Worm (Caenorhabditis elegans): ENCODE results near the gene bigr-1.

bigr-1 gene

DNA sequence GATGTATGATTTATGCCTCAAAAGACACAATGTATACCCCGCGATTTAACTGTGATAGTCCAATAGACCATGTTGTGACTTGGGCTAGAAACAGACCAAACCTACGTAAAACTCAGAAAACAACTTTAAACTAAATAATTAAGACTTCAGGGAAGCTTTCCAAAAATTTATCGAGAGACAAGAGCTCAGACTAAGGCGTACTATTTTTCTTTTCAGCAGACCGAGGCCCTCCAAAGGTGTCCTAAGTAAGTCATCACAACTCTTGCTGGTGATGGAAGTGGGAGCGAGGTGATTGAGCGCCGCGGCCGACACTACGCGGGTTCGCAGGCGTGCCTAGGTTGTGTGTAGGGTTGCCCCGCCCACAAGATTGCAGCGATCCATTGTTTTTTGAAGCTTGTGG, 14.4 kb upstream of the bigr-1 start (continued):
- TF ChIP-seq rcor-1 (GFP tag; IDR thresholded peaks at IDR 0.05) (peak; percentile 86), nfya-2 (GFP tag; IDR thresholded peaks at IDR 0.05) (no peak), B0019.2 (GFP tag; conservative IDR thresholded peaks at IDR 0.05) (peak; percentile 82), F57A8.1 (GFP tag; optimal IDR thresholded peaks at IDR 0.05) (no peak), pha-4 (tag; optimal IDR thresholded peaks at IDR 0.05) (no peak), him-1 (tag; optimal IDR thresholded peaks at IDR 0.05) (peak; percentile 96), K11D2.4 (GFP tag; IDR thresholded peaks at IDR 0.05) (0 out of 2 replicates have a peak, but pooled peaks have one; percentile 26), lin-40 (tag; optimal IDR thresholded peaks at IDR 0.05) (peak; percentile 40), ama-1 (optimal IDR thresholded peaks at IDR 0.05) (peak; percentile 82), ama-1 (GFP tag; optimal IDR thresholded peaks at IDR 0.05) (peak in 1 of 2 experiments; percentile 38), snpc-4 (GFP tag; optimal IDR thresholded peaks at IDR 0.05) (peak; percentile 99), snpc-4 (tag; optimal IDR thresholded peaks at IDR 0.05) (peak; percentile 98 to 99 (median 99)), ztf-22 (GFP tag; optimal IDR thresholded peaks at IDR 0.05) (no peak), lsy-27 (tag; optimal IDR thresholded peaks at IDR 0.05; ENCODE audit: borderline replicate concordance, insufficient read depth) (no peak), F57C9.4 (tag; optimal IDR thresholded peaks at IDR 0.05) (no peak), mcd-1 (GFP tag; IDR thresholded peaks at IDR 0.05) (peak; percentile 90), ceh-91 (GFP tag; IDR thresholded peaks at IDR 0.05) (peak; percentile 67), dox-1 (GFP tag; IDR thresholded peaks at IDR 0.05) (peak; percentile 91), ztf-6 (GFP tag; IDR thresholded peaks at IDR 0.05) (peak; percentile 67; the same call in 1 of the 2 replicates), egrh-3 (GFP tag; IDR thresholded peaks at IDR 0.05) (peak; percentile 68), let-607 (tag; optimal IDR thresholded peaks at IDR 0.05) (no peak), ZK185.1 (tag; optimal IDR thresholded peaks at IDR 0.05; ENCODE audit: poor library complexity, severe bottlenecking) (peak; percentile 70), chd-7 (tag; optimal IDR thresholded peaks at IDR 0.05) (peak; percentile 29), dpl-1 (GFP tag; optimal IDR thresholded peaks at IDR 0.05) (peak; percentile 7), akir-1 (GFP tag; optimal IDR thresholded peaks at IDR 0.05) (no peak), ztf-25 (GFP tag; IDR thresholded peaks at IDR 0.05) (0 out of 2 replicates have a peak, but pooled peaks have one; percentile 75), lin-26 (GFP tag; IDR thresholded peaks at IDR 0.05) (peak; percentile 67; the same call in 1 of the 2 replicates), attf-6 (GFP tag; IDR thresholded peaks at IDR 0.05) (peak; percentile 95), madf-6 (GFP tag; IDR thresholded peaks at IDR 0.05) (peak; percentile 92), cebp-2 (GFP tag; IDR thresholded peaks at IDR 0.05) (no peak), egl-18 (GFP tag; IDR thresholded peaks at IDR 0.05) (no peak), D2030.7 (GFP tag; IDR thresholded peaks at IDR 0.05) (peak; percentile 98), mes-4 (tag; optimal IDR thresholded peaks at IDR 0.05) (peak; percentile 74), aptf-2 (GFP tag; conservative IDR thresholded peaks at IDR 0.05) (0 out of 2 replicates have a peak, but pooled peaks have one; percentile 51), bed-2 (GFP tag; IDR thresholded peaks at IDR 0.05) (peak; percentile 83), madf-8 (GFP tag; conservative IDR thresholded peaks at IDR 0.05) (peak; percentile 79), zfh-2 (GFP tag; conservative IDR thresholded peaks at IDR 0.05) (peak; percentile 90), Y56A3A.18 (GFP tag; IDR thresholded peaks at IDR 0.05) (peak; percentile 87), Y95B8A.8 (GFP tag; IDR thresholded peaks at IDR 0.05) (peak; percentile 73), tbp1 (GFP tag; optimal IDR thresholded peaks at IDR 0.05) (peak; percentile 82), nhr-90 (tag; optimal IDR thresholded peaks at IDR 0.05) (no peak), unc-62 (GFP tag; optimal IDR thresholded peaks at IDR 0.05) (no peak), mxl-1 (tag; optimal IDR thresholded peaks at IDR 0.05) (no peak), lin-35 (GFP tag; optimal IDR thresholded peaks at IDR 0.05) (peak in 1 of 3 experiments; percentile 32), lin-54 (GFP tag; optimal IDR thresholded peaks at IDR 0.05) (peak; percentile 72), F52B5.7 (tag; optimal IDR thresholded peaks at IDR 0.05) (no peak), B0261.1 (tag; optimal IDR thresholded peaks at IDR 0.05) (peak; percentile 40), F22D6.2 (tag; optimal IDR thresholded peaks at IDR 0.05) (no peak), let-526 (GFP tag; IDR thresholded peaks at IDR 0.05) (0 out of 2 replicates have a peak, but pooled peaks have one; percentile 65)

Measured in whole organism, young adult.